Worm (Caenorhabditis elegans) whole organism, L2 larva: ENCODE data around the gene prmt-5.

Experiments used
- Y55F3AM.14 ChIP-seq: fragments of 200-800 bp; sonication (Bioruptor generic); optimal IDR thresholded peaks from 2 replicates; lab custom pipeline; 2018; ENCODE audit warnings: mild to moderate bottlenecking, missing genetic modification characterization, missing compliant biosample characterization
- alr-1 ChIP-seq: fragments of 150-350 bp; optimal IDR thresholded peaks from 2 replicates; lab custom pipeline; 2014; ENCODE audit warnings: missing biosample characterization, missing genetic modification characterization
- lin-13 ChIP-seq: fragments of 150-350 bp; optimal IDR thresholded peaks from 2 replicates; lab custom pipeline; 2014; ENCODE audit warnings: missing biosample characterization, missing genetic modification reagents, missing genetic modification characterization
- lin-39 ChIP-seq: fragments of 150-350 bp; optimal IDR thresholded peaks from 2 replicates; lab custom pipeline; 2014; ENCODE audit warnings: missing biosample characterization, missing genetic modification reagents, missing genetic modification characterization
- mab-5 ChIP-seq: fragments of 150-350 bp; optimal IDR thresholded peaks from 2 replicates; lab custom pipeline; 2014; ENCODE audit warnings: missing biosample characterization, missing genetic modification characterization
- mdl-1 ChIP-seq, 2 experiments: fragments of 150-350 bp in 1 of 2; sonication (generic microtip) in 1 of 2; optimal IDR thresholded peaks; 2 replicates each; lab custom pipeline; 2017; ENCODE audit warnings: missing biosample characterization in 2 of 2, missing genetic modification characterization in 2 of 2
- nhr-12 ChIP-seq: fragments of 150-350 bp; optimal IDR thresholded peaks from 2 replicates; lab custom pipeline; 2014; ENCODE audit warnings: missing biosample characterization, missing genetic modification characterization
- nhr-21 ChIP-seq: fragments of 150-350 bp; optimal IDR thresholded peaks from 2 replicates; lab custom pipeline; 2014; ENCODE audit warnings: missing biosample characterization, missing genetic modification characterization
- nhr-6 ChIP-seq: fragments of 150-350 bp; optimal IDR thresholded peaks from 2 replicates; lab custom pipeline; 2014; ENCODE audit warnings: missing biosample characterization, missing genetic modification characterization
- skn-1 ChIP-seq: sonication (generic microtip); optimal IDR thresholded peaks from 2 replicates; lab custom pipeline; 2017; ENCODE audit warnings: missing biosample characterization, missing genetic modification characterization
- snpc-4 ChIP-seq: fragments of 150-350 bp; optimal IDR thresholded peaks from 2 replicates; lab custom pipeline; 2014; ENCODE audit warnings: missing biosample characterization, missing genetic modification characterization
- unc-62 ChIP-seq: fragments of 150-350 bp; optimal IDR thresholded peaks from 2 replicates; lab custom pipeline; 2014; ENCODE audit warnings: missing biosample characterization, missing genetic modification reagents, missing genetic modification characterization
- zag-1 ChIP-seq: fragments of 150-350 bp; optimal IDR thresholded peaks from 2 replicates; lab custom pipeline; 2014; ENCODE audit warnings: missing biosample characterization, missing genetic modification characterization
- ztf-11 ChIP-seq: sonication (generic microtip); optimal IDR thresholded peaks from 2 replicates; lab custom pipeline; 2017; ENCODE audit warnings: missing biosample characterization, missing genetic modification characterization

- TF ChIP-seq nhr-6 (tag; lab: Kevin White, UChicago) (no peak), mab-5 (no peak), mdl-1 (tag; optimal IDR thresholded peaks at IDR 0.05; lab: Kevin White, UChicago) (no peak), Y55F3AM.14 (GFP tag; lab: Kevin White, UChicago) (no peak), zag-1 (tag; lab: Kevin White, UChicago) (no peak), nhr-12 (tag; lab: Kevin White, UChicago) (no peak), lin-13 (GFP tag; lab: Kevin White, UChicago) (no peak), skn-1 (tag; lab: Kevin White, UChicago) (no peak), unc-62 (GFP tag; lab: Kevin White, UChicago) (no peak), snpc-4 (no peak), ztf-11 (tag; lab: Kevin White, UChicago) (no peak), nhr-21 (no peak), lin-39 (tag; lab: Kevin White, UChicago) (no peak), alr-1 (no peak)
Measured at ce11 chrIII:5208992-5209391, 21.4 kb upstream of the prmt-5 start, which contains the start of gene syx-16.
